Worm (Caenorhabditis elegans): ENCODE data around the gene arl-1.

arl-1 gene

ce11 chrII:8581700-8582099 is at the start of gene arl-1:
Gene arl-1, plus strand, starts transcription at chrII:8582000.
- TF ChIP-seq ztf-29 (GFP tag; IDR thresholded peaks at IDR 0.05) (no peak), med-1 (GFP tag; optimal IDR thresholded peaks at IDR 0.05; ENCODE audit: insufficient read depth) (no peak), tab-1 (GFP tag; IDR thresholded peaks at IDR 0.05) (no peak), cog-1 (tag; optimal IDR thresholded peaks at IDR 0.05) (no peak), T22C8.4 (GFP tag; IDR thresholded peaks at IDR 0.05) (no peak), ref-1 (GFP tag; conservative IDR thresholded peaks at IDR 0.05) (no peak), klf-2 (GFP tag; conservative IDR thresholded peaks at IDR 0.05) (no peak), flt-1 (GFP tag; IDR thresholded peaks at IDR 0.05) (no peak), ztf-23 (GFP tag; IDR thresholded peaks at IDR 0.05) (no peak)

- TF ChIP-seq cog-1 (tag; optimal IDR thresholded peaks at IDR 0.05), result no peak
- no peak for TF ChIP-seq ref-1 (GFP tag; conservative IDR thresholded peaks at IDR 0.05)
- no peak for TF ChIP-seq T22C8.4 (GFP tag; IDR thresholded peaks at IDR 0.05)
- no peak for TF ChIP-seq klf-2 (GFP tag; conservative IDR thresholded peaks at IDR 0.05)
- TF ChIP-seq flt-1 (GFP tag; IDR thresholded peaks at IDR 0.05), result no peak
- no peak for TF ChIP-seq med-1 (GFP tag; optimal IDR thresholded peaks at IDR 0.05; ENCODE audit: insufficient read depth)
- no peak for TF ChIP-seq ztf-23 (GFP tag; IDR thresholded peaks at IDR 0.05)
- no peak for TF ChIP-seq ztf-29 (GFP tag; IDR thresholded peaks at IDR 0.05)
- TF ChIP-seq tab-1 (GFP tag; IDR thresholded peaks at IDR 0.05), result no peak
These were observed 49.8 kb upstream of the arl-1 start for ce11 chrII:8532015-8532414.

- TF ChIP-seq ztf-23 (GFP tag; IDR thresholded peaks at IDR 0.05) (no peak), T22C8.4 (GFP tag; IDR thresholded peaks at IDR 0.05) (no peak), flt-1 (GFP tag; IDR thresholded peaks at IDR 0.05) (no peak), klf-2 (GFP tag; conservative IDR thresholded peaks at IDR 0.05) (no peak), ztf-29 (GFP tag; IDR thresholded peaks at IDR 0.05) (no peak), med-1 (GFP tag; optimal IDR thresholded peaks at IDR 0.05; ENCODE audit: insufficient read depth) (no peak), cog-1 (tag; optimal IDR thresholded peaks at IDR 0.05) (no peak), tab-1 (GFP tag; IDR thresholded peaks at IDR 0.05) (no peak), ref-1 (GFP tag; conservative IDR thresholded peaks at IDR 0.05) (no peak)
These were observed 45.7 kb upstream of the arl-1 start, which contains the start of gene W01C9.2 for ce11 chrII:8536060-8536459. Gene W01C9.2, plus strand, starts transcription at chrII:8536360.

ce11 chrII:8540412-8540811 is 41.4 kb upstream of the arl-1 start, which contains the start of gene pqn-73:
Gene pqn-73, plus strand, starts transcription at chrII:8540712.
- no peak for TF ChIP-seq ztf-29 (GFP tag; IDR thresholded peaks at IDR 0.05)
- no peak for TF ChIP-seq ztf-23 (GFP tag; IDR thresholded peaks at IDR 0.05)
- no peak for TF ChIP-seq ref-1 (GFP tag; conservative IDR thresholded peaks at IDR 0.05)
- TF ChIP-seq tab-1 (GFP tag; IDR thresholded peaks at IDR 0.05), result no peak

ce11 chrII:8545315-8545714 is 36.5 kb upstream of the arl-1 start, which contains the start of gene decr-1.2:
Gene decr-1.2, plus strand, starts transcription at chrII:8545615.
- TF ChIP-seq tab-1 (GFP tag; IDR thresholded peaks at IDR 0.05), result no peak
- no peak for TF ChIP-seq ztf-23 (GFP tag; IDR thresholded peaks at IDR 0.05)
- TF ChIP-seq flt-1 (GFP tag; IDR thresholded peaks at IDR 0.05), result no peak
- no peak for TF ChIP-seq ref-1 (GFP tag; conservative IDR thresholded peaks at IDR 0.05)
- no peak for TF ChIP-seq T22C8.4 (GFP tag; IDR thresholded peaks at IDR 0.05)
- TF ChIP-seq cog-1 (tag; optimal IDR thresholded peaks at IDR 0.05), result no peak
- TF ChIP-seq ztf-29 (GFP tag; IDR thresholded peaks at IDR 0.05), result no peak
- TF ChIP-seq klf-2 (GFP tag; conservative IDR thresholded peaks at IDR 0.05), result no peak

- no peak; the same call in none of the 2 replicates for TF ChIP-seq ztf-23 (GFP tag; IDR thresholded peaks at IDR 0.05)
- peak; percentile 52 for TF ChIP-seq cog-1 (tag; optimal IDR thresholded peaks at IDR 0.05)
- peak; percentile 91 for TF ChIP-seq tab-1 (GFP tag; IDR thresholded peaks at IDR 0.05)
- peak; percentile 84 for TF ChIP-seq klf-2 (GFP tag; conservative IDR thresholded peaks at IDR 0.05)
- TF ChIP-seq ref-1 (GFP tag; conservative IDR thresholded peaks at IDR 0.05), result peak; percentile 90
- peak; percentile 82 for TF ChIP-seq ztf-29 (GFP tag; IDR thresholded peaks at IDR 0.05)
- TF ChIP-seq med-1 (GFP tag; optimal IDR thresholded peaks at IDR 0.05; ENCODE audit: insufficient read depth), result peak; percentile 40
- TF ChIP-seq T22C8.4 (GFP tag; IDR thresholded peaks at IDR 0.05), result peak; percentile 63; the same call in 1 of the 2 replicates
- TF ChIP-seq flt-1 (GFP tag; IDR thresholded peaks at IDR 0.05), result peak; percentile 92
These were observed 34.8 kb upstream of the arl-1 start for ce11 chrII:8546975-8547374.

- TF ChIP-seq T22C8.4 (GFP tag; IDR thresholded peaks at IDR 0.05) (no peak), flt-1 (GFP tag; IDR thresholded peaks at IDR 0.05) (no peak), cog-1 (tag; optimal IDR thresholded peaks at IDR 0.05) (no peak), med-1 (GFP tag; optimal IDR thresholded peaks at IDR 0.05; ENCODE audit: insufficient read depth) (no peak), ztf-23 (GFP tag; IDR thresholded peaks at IDR 0.05) (no peak), klf-2 (GFP tag; conservative IDR thresholded peaks at IDR 0.05) (no peak), ref-1 (GFP tag; conservative IDR thresholded peaks at IDR 0.05) (no peak), ztf-29 (GFP tag; IDR thresholded peaks at IDR 0.05) (no peak), tab-1 (GFP tag; IDR thresholded peaks at IDR 0.05) (no peak)
These were observed 30.7 kb upstream of the arl-1 start for ce11 chrII:8551100-8551499.

ce11 chrII:8554568-8554967 is 27.2 kb upstream of the arl-1 start:
- TF ChIP-seq T22C8.4 (GFP tag; IDR thresholded peaks at IDR 0.05) (no peak), ztf-23 (GFP tag; IDR thresholded peaks at IDR 0.05) (no peak), ztf-29 (GFP tag; IDR thresholded peaks at IDR 0.05) (no peak), med-1 (GFP tag; optimal IDR thresholded peaks at IDR 0.05; ENCODE audit: insufficient read depth) (no peak), klf-2 (GFP tag; conservative IDR thresholded peaks at IDR 0.05) (no peak), ref-1 (GFP tag; conservative IDR thresholded peaks at IDR 0.05) (no peak), tab-1 (GFP tag; IDR thresholded peaks at IDR 0.05) (no peak), flt-1 (GFP tag; IDR thresholded peaks at IDR 0.05) (no peak), cog-1 (tag; optimal IDR thresholded peaks at IDR 0.05) (no peak)

- no peak for TF ChIP-seq ztf-23 (GFP tag; IDR thresholded peaks at IDR 0.05)
- no peak for TF ChIP-seq cog-1 (tag; optimal IDR thresholded peaks at IDR 0.05)
- TF ChIP-seq med-1 (GFP tag; optimal IDR thresholded peaks at IDR 0.05; ENCODE audit: insufficient read depth), result no peak
- no peak for TF ChIP-seq ztf-29 (GFP tag; IDR thresholded peaks at IDR 0.05)
- TF ChIP-seq ref-1 (GFP tag; conservative IDR thresholded peaks at IDR 0.05), result no peak
- no peak for TF ChIP-seq klf-2 (GFP tag; conservative IDR thresholded peaks at IDR 0.05)
- no peak for TF ChIP-seq tab-1 (GFP tag; IDR thresholded peaks at IDR 0.05)
- no peak for TF ChIP-seq T22C8.4 (GFP tag; IDR thresholded peaks at IDR 0.05)
- no peak for TF ChIP-seq flt-1 (GFP tag; IDR thresholded peaks at IDR 0.05)
These were observed 25.6 kb upstream of the arl-1 start, which contains the start of gene glb-27 for ce11 chrII:8556166-8556565. Gene glb-27, minus strand, starts transcription at chrII:8556266.

- TF ChIP-seq med-1 (GFP tag; optimal IDR thresholded peaks at IDR 0.05; ENCODE audit: insufficient read depth) (no peak), flt-1 (GFP tag; IDR thresholded peaks at IDR 0.05) (no peak), klf-2 (GFP tag; conservative IDR thresholded peaks at IDR 0.05) (no peak), ztf-29 (GFP tag; IDR thresholded peaks at IDR 0.05) (no peak), T22C8.4 (GFP tag; IDR thresholded peaks at IDR 0.05) (no peak), cog-1 (tag; optimal IDR thresholded peaks at IDR 0.05) (no peak), tab-1 (GFP tag; IDR thresholded peaks at IDR 0.05) (no peak), ztf-23 (GFP tag; IDR thresholded peaks at IDR 0.05) (no peak), ref-1 (GFP tag; conservative IDR thresholded peaks at IDR 0.05) (no peak)
These were observed 22.6 kb upstream of the arl-1 start for ce11 chrII:8559188-8559587.

Measured in whole organism, midembryonic.